Fruit fly (Drosophila melanogaster) S2 (cell line): Measurements from ENCODE around the gene CG32271.

Source experiments
- CG8478 ChIP-seq: fragments of >200 bp; optimal IDR thresholded peaks from 2 replicates; lab custom pipeline; 2018
- CTCF ChIP-seq, 2 experiments: fragments of >200 bp; optimal IDR thresholded peaks; 2 replicates each; lab custom pipeline; 2018

- no peak for TF ChIP-seq CTCF (optimal IDR thresholded peaks at IDR 0.05; lab: Kevin White, UChicago)
- TF ChIP-seq CG8478 = no peak
Observed at dm6 chr3L:3251659-3252490, 48.9 kb upstream of the CG32271 start.
